Fruit fly (Drosophila melanogaster): ENCODE data around the gene Cpr11B.

DNA sequence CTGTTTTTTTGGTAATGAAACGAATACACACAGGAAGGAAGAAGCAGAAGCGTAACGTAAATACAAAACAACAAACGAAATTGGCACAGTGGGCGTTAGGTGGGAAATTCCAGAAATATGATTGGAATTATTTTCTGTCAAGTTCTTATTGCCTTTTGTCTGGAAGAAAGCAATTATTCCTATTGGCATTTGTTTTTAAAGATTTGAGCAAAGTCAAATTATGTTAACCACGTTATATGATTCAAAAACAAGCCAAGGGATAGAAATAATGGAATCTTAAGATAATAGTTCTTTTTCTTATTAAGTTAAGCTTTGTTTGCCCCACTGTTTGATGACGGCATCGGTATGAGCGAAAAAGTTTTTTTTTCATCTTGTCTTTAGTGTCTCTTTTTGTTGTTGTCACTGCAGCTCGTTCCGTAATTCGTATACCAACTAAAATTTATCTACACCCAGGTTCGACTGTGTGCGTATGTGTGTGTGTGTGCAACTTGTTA lies 26.6 kb downstream of the Cpr11B start:
- peak; percentile 50 for TF ChIP-seq Hr96 (GFP tag; optimal IDR thresholded peaks at IDR 0.05)
- TF ChIP-seq Crg-1 (GFP tag; optimal IDR thresholded peaks at IDR 0.05) = peak; percentile 81
- peak; percentile 82 for TF ChIP-seq CG12768 (GFP tag; optimal IDR thresholded peaks at IDR 0.05)
- peak; percentile 86 for TF ChIP-seq CG7045 (GFP tag; optimal IDR thresholded peaks at IDR 0.05)
- TF ChIP-seq toe (GFP tag; optimal IDR thresholded peaks at IDR 0.05) = peak; percentile 79

All from whole organism, adult.